Fruit fly (Drosophila melanogaster) whole organism, wandering third instar larva: Measurements from ENCODE around the gene CG4069.

Experiments
- Abd-B ChIP-seq: fragments of >200 bp; optimal IDR thresholded peaks from 2 replicates; lab custom pipeline; 2017; ENCODE audit warnings: missing biosample characterization, missing genetic modification characterization
- CG32264 ChIP-seq: fragments of 200-800 bp; sonication (Bioruptor generic); optimal IDR thresholded peaks from 2 replicates; lab custom pipeline; 2016; ENCODE audit warnings: missing biosample characterization, missing genetic modification characterization
- CG9705 ChIP-seq: fragments of 200-800 bp; sonication (Bioruptor generic); optimal IDR thresholded peaks from 2 replicates; lab custom pipeline; 2018; ENCODE audit warnings: missing biosample characterization, mild to moderate bottlenecking, missing genetic modification characterization
- CrebA ChIP-seq: fragments of 200-800 bp; sonication (Bioruptor generic); optimal IDR thresholded peaks from 2 replicates; lab custom pipeline; 2016; ENCODE audit warnings: missing biosample characterization, mild to moderate bottlenecking, missing genetic modification characterization, borderline replicate concordance
- Dfd ChIP-seq: fragments of >200 bp; optimal IDR thresholded peaks from 2 replicates; lab custom pipeline; 2017; ENCODE audit warnings: missing biosample characterization, missing genetic modification characterization
- Dif ChIP-seq: fragments of 200-275, 200-300 bp; sonication (Bioruptor generic); optimal IDR thresholded peaks from 2 replicates; lab custom pipeline; 2018; ENCODE audit warnings: missing biosample characterization, missing genetic modification characterization; ENCODE audit not compliant: partially characterized antibody
- GATAd ChIP-seq: sonication (Bioruptor generic); optimal IDR thresholded peaks from 2 replicates; lab custom pipeline; 2016; ENCODE audit warnings: missing biosample characterization, missing genetic modification characterization
- HLH106 ChIP-seq: fragments of 200-800 bp; optimal IDR thresholded peaks from 3 replicates; lab custom pipeline; 2019; ENCODE audit warnings: missing biosample characterization, mild to moderate bottlenecking, missing genetic modification characterization, moderate library complexity
- Hnf4 ChIP-seq: fragments of 200-800 bp; sonication (Bioruptor generic); optimal IDR thresholded peaks from 2 replicates; lab custom pipeline; 2016; ENCODE audit warnings: missing biosample characterization, mild to moderate bottlenecking, missing genetic modification characterization
- Hr78 ChIP-seq: fragments of >200 bp; optimal IDR thresholded peaks from 2 replicates; lab custom pipeline; 2017; ENCODE audit warnings: missing biosample characterization, missing genetic modification characterization
- Hr83 ChIP-seq: fragments of 200-300 bp; sonication (Bioruptor generic); optimal IDR thresholded peaks from 2 replicates; lab custom pipeline; 2016; ENCODE audit warnings: missing biosample characterization, mild to moderate bottlenecking, missing genetic modification characterization, moderate library complexity; ENCODE audit not compliant: poor library complexity, severe bottlenecking
- Jra ChIP-seq: sonication (Bioruptor generic); optimal IDR thresholded peaks from 2 replicates; lab custom pipeline; 2016; ENCODE audit warnings: missing biosample characterization, missing genetic modification characterization
- Mio ChIP-seq: sonication (Bioruptor generic); optimal IDR thresholded peaks from 2 replicates; lab custom pipeline; 2016; ENCODE audit warnings: missing biosample characterization, missing genetic modification characterization
- Myc ChIP-seq: fragments of >200 bp; optimal IDR thresholded peaks from 2 replicates; lab custom pipeline; 2017
- N ChIP-seq: fragments of >200 bp; optimal IDR thresholded peaks from 2 replicates; lab custom pipeline; 2018; ENCODE audit warnings: missing biosample characterization, missing external identifiers, missing genetic modification characterization
- OdsH ChIP-seq: fragments of 200-800 bp; sonication (Bioruptor generic); optimal IDR thresholded peaks from 2 replicates; lab custom pipeline; 2016; ENCODE audit warnings: missing biosample characterization, mild to moderate bottlenecking, missing genetic modification characterization
- Rel ChIP-seq, 2 experiments: fragments of 200-800 bp; sonication (Bioruptor generic) in 1 of 2; optimal IDR thresholded peaks; 2 replicates in 1 of 2; 3 replicates in 1 of 2; lab custom pipeline; 2016 to 2019; ENCODE audit warnings: mild to moderate bottlenecking in 2 of 2, missing biosample characterization in 2 of 2, missing genetic modification characterization in 2 of 2, moderate library complexity in 1 of 2
- Sp1 ChIP-seq: fragments of 200-800 bp; sonication (Bioruptor generic); optimal IDR thresholded peaks from 3 replicates; lab custom pipeline; 2019; ENCODE audit warnings: missing biosample characterization, mild to moderate bottlenecking, missing genetic modification characterization, moderate library complexity
- Vsx2 ChIP-seq: fragments of 200-300, 225-300 bp; sonication (Bioruptor generic); optimal IDR thresholded peaks from 2 replicates; lab custom pipeline; 2018; ENCODE audit warnings: missing biosample characterization, missing genetic modification characterization; ENCODE audit not compliant: partially characterized antibody
- br ChIP-seq: fragments of 200-800 bp; sonication (Bioruptor generic); optimal IDR thresholded peaks from 2 replicates; lab custom pipeline; 2016; ENCODE audit warnings: missing biosample characterization, missing genetic modification characterization
- brk ChIP-seq: fragments of 200-800 bp; sonication (Bioruptor generic); optimal IDR thresholded peaks from 2 replicates; lab custom pipeline; 2016; ENCODE audit warnings: missing biosample characterization, mild to moderate bottlenecking, missing genetic modification characterization
- dl ChIP-seq, 2 experiments: fragments of 175-275, 200-275 bp in 1 of 2; fragments of 200-275 bp in 1 of 2; sonication (Bioruptor generic); optimal IDR thresholded peaks; lab custom pipeline; 2018; ENCODE audit warnings: mild to moderate bottlenecking in 2 of 2, missing biosample characterization in 2 of 2, missing genetic modification characterization in 2 of 2, moderate library complexity in 2 of 2; ENCODE audit not compliant: partially characterized antibody in 2 of 2, insufficient read depth in 1 of 2
- dmrt93B ChIP-seq: fragments of 200-800 bp; sonication (Bioruptor generic); optimal IDR thresholded peaks from 2 replicates; lab custom pipeline; 2018; ENCODE audit warnings: missing biosample characterization, mild to moderate bottlenecking, missing genetic modification characterization
- dsf ChIP-seq: sonication (Bioruptor generic); optimal IDR thresholded peaks from 2 replicates; lab custom pipeline; 2016; ENCODE audit warnings: missing biosample characterization, missing genetic modification characterization, borderline replicate concordance
- ey ChIP-seq: fragments of 200-800 bp; sonication (Bioruptor generic); optimal IDR thresholded peaks from 2 replicates; lab custom pipeline; 2016; ENCODE audit warnings: missing biosample characterization, missing genetic modification characterization
- foxo ChIP-seq, 2 experiments: fragments of 200-800 bp; sonication (Bioruptor generic); optimal IDR thresholded peaks; 2 replicates in 1 of 2; 3 replicates in 1 of 2; lab custom pipeline; 2016 to 2017; ENCODE audit warnings: missing biosample characterization in 2 of 2, missing genetic modification characterization in 2 of 2
- fru ChIP-seq: fragments of 200-800 bp; sonication (Bioruptor generic); optimal IDR thresholded peaks from 3 replicates; lab custom pipeline; 2016; ENCODE audit warnings: missing biosample characterization, mild to moderate bottlenecking, missing genetic modification characterization
- h ChIP-seq: fragments of 200-800 bp; sonication (Bioruptor generic); optimal IDR thresholded peaks from 3 replicates; lab custom pipeline; 2016; ENCODE audit warnings: missing biosample characterization, mild to moderate bottlenecking, missing genetic modification characterization
- jim ChIP-seq: fragments of 175-275, 200-325 bp; sonication (Bioruptor generic); optimal IDR thresholded peaks from 2 replicates; lab custom pipeline; 2016; ENCODE audit warnings: missing biosample characterization, mild to moderate bottlenecking, missing genetic modification characterization
- lola ChIP-seq: fragments of >200 bp; optimal IDR thresholded peaks from 2 replicates; lab custom pipeline; 2017; ENCODE audit warnings: missing biosample characterization, missing genetic modification characterization
- pan ChIP-seq: fragments of >200 bp; optimal IDR thresholded peaks from 2 replicates; lab custom pipeline; 2017
- psq ChIP-seq: fragments of 200-800 bp; sonication (Bioruptor generic); optimal IDR thresholded peaks from 3 replicates; lab custom pipeline; 2017; ENCODE audit warnings: missing biosample characterization, mild to moderate bottlenecking, missing genetic modification characterization, moderate library complexity
- rgr ChIP-seq: fragments of 200-800 bp; sonication (Bioruptor generic); optimal IDR thresholded peaks from 3 replicates; lab custom pipeline; 2016; ENCODE audit warnings: missing biosample characterization, mild to moderate bottlenecking, missing genetic modification characterization
- sage ChIP-seq: fragments of 200-800 bp; sonication (Bioruptor generic); optimal IDR thresholded peaks from 2 replicates; lab custom pipeline; 2016; ENCODE audit warnings: missing biosample characterization, mild to moderate bottlenecking, missing genetic modification characterization
- sv ChIP-seq: fragments of 200-800 bp; sonication (Bioruptor generic); optimal IDR thresholded peaks from 3 replicates; lab custom pipeline; 2016; ENCODE audit warnings: missing biosample characterization, missing genetic modification characterization
- tai ChIP-seq: sonication (Bioruptor generic); optimal IDR thresholded peaks from 2 replicates; lab custom pipeline; 2016; ENCODE audit warnings: missing biosample characterization, missing genetic modification characterization
- usp ChIP-seq: fragments of >200 bp; optimal IDR thresholded peaks from 2 replicates; lab custom pipeline; 2017; ENCODE audit warnings: missing biosample characterization, missing genetic modification characterization
- woc ChIP-seq: sonication (Bioruptor generic); optimal IDR thresholded peaks from 2 replicates; lab custom pipeline; 2016; ENCODE audit warnings: missing biosample characterization, mild to moderate bottlenecking, missing genetic modification characterization

The CG4069 gene

dm6 chr3L:12503865-12504650, 33.1 kb downstream of the CG4069 start, which contains the start of the genes CG10646 and vih (continued):
- TF ChIP-seq pan (lab: Kevin White, UChicago) = no peak
- TF ChIP-seq brk (GFP tag; lab: Kevin White, UChicago) = no peak
- no peak for TF ChIP-seq usp (GFP tag; lab: Kevin White, UChicago)
- no peak for TF ChIP-seq N
- peak; percentile 11 for TF ChIP-seq br (GFP tag; lab: Kevin White, UChicago)
- no peak for TF ChIP-seq sage (GFP tag; lab: Kevin White, UChicago)
- TF ChIP-seq Rel (GFP tag; optimal IDR thresholded peaks at IDR 0.05; lab: Kevin White, UChicago) = no peak
- TF ChIP-seq Rel (tag; optimal IDR thresholded peaks at IDR 0.05; lab: Kevin White, UChicago) = peak; percentile 43

DNA sequence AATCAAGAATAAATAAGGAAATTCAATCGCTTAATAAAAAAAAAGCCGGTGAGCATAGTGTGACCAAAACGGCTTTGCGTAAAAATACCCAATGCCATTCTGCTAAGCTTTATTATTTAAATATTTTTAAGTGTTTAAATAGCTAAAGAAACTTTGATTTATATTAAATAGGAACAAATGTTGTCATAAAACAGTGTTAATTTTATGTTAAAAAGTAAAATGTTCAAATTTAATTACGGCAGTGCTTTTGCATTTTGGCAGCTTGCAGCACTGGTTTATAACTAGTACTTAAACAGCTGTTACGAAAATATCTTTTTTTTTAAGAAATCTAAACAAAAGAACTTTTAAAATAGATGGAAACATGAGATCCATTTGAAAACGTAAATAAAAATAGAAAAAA, 35.9 kb downstream of the CG4069 start, which contains the start of the genes CG10638 and CG10681:
CG10638 (minus strand) TSS at position 63 of the 400 bp plus-strand sequence.
CG10681 (plus strand) TSS at position 265 of the 400 bp plus-strand sequence.
- TF ChIP-seq HLH106 (peak; percentile 47), Hnf4 (GFP tag; lab: Kevin White, UChicago) (peak; percentile 79), jim (no peak), rgr (GFP tag; lab: Kevin White, UChicago) (peak; percentile 65), Dif (GFP tag; lab: Kevin White, UChicago) (no peak), tai (GFP tag; lab: Kevin White, UChicago) (no peak), brk (GFP tag; lab: Kevin White, UChicago) (no peak), CrebA (GFP tag; lab: Kevin White, UChicago) (no peak), Myc (lab: Kevin White, UChicago) (peak; percentile 1), ey (GFP tag; lab: Kevin White, UChicago) (peak; percentile 40), psq (peak; percentile 6), CG9705 (GFP tag; lab: Kevin White, UChicago) (no peak), Jra (GFP tag; lab: Kevin White, UChicago) (peak; percentile 77), Rel (GFP tag; optimal IDR thresholded peaks at IDR 0.05; lab: Kevin White, UChicago) (no peak), Rel (tag; optimal IDR thresholded peaks at IDR 0.05; lab: Kevin White, UChicago) (peak; percentile 55), usp (GFP tag; lab: Kevin White, UChicago) (no peak), h (peak; percentile 73), Hr78 (no peak), N (no peak), Hr83 (GFP tag; lab: Kevin White, UChicago) (peak; percentile 8), pan (lab: Kevin White, UChicago) (no peak), sage (GFP tag; lab: Kevin White, UChicago) (peak; percentile 83), OdsH (GFP tag; lab: Kevin White, UChicago) (peak; percentile 40), CG32264 (GFP tag; lab: Kevin White, UChicago) (peak; percentile 41), Vsx2 (GFP tag; lab: Kevin White, UChicago) (no peak), Abd-B (GFP tag; lab: Kevin White, UChicago) (no peak), fru (GFP tag; lab: Kevin White, UChicago) (peak; percentile 59), lola (GFP tag; lab: Kevin White, UChicago) (no peak), Sp1 (GFP tag; lab: Kevin White, UChicago) (peak; percentile 45), dl (GFP tag; optimal IDR thresholded peaks at IDR 0.05; lab: Kevin White, UChicago; ENCODE audit: insufficient read depth in 1 of 2, partially characterized antibody in 2 of 2) (no peak), br (GFP tag; lab: Kevin White, UChicago) (peak; percentile 44), sv (peak; percentile 58), GATAd (no peak), dsf (GFP tag; lab: Kevin White, UChicago) (peak; percentile 61), dmrt93B (GFP tag; lab: Kevin White, UChicago) (no peak), Dfd (GFP tag; lab: Kevin White, UChicago) (no peak), Mio (GFP tag; lab: Kevin White, UChicago) (no peak), foxo (GFP tag; optimal IDR thresholded peaks at IDR 0.05; lab: Kevin White, UChicago) (peak in 1 of 2 experiments; percentile 68), woc (GFP tag; lab: Kevin White, UChicago) (peak; percentile 31)
- TF ChIP-seq, all 38 proteins: peak for 20
